Fruit fly (Drosophila melanogaster) whole organism, embryonic: ENCODE measurements around the gene CG43321.

Source experiments
- Awh ChIP-seq: fragments of 200-800 bp; sonication (Bioruptor generic); IDR thresholded peaks from 2 replicates; pipeline ENCODE4, ENCODE4 v1.3.6; 2022; ENCODE audit warnings: missing biosample characterization, missing genetic modification characterization
- CG10959 ChIP-seq: fragments of 200-800 bp; sonication (Bioruptor generic); IDR thresholded peaks from 2 replicates; pipeline ENCODE4 v1.3.6; 2022; ENCODE audit warnings: missing biosample characterization, missing genetic modification characterization
- CG13424 ChIP-seq: fragments of 200-800 bp; sonication (Bioruptor generic); optimal IDR thresholded peaks from 2 replicates; lab custom pipeline; 2019; ENCODE audit warnings: missing biosample characterization, mild to moderate bottlenecking, missing genetic modification characterization, moderate library complexity
- CG14441 ChIP-seq: fragments of 200-800 bp; sonication (Bioruptor generic); IDR thresholded peaks from 2 replicates; pipeline ENCODE4 v1.3.6; 2022; ENCODE audit warnings: missing biosample characterization, missing genetic modification characterization
- CG15269 ChIP-seq: fragments of 200-800 bp; sonication (Bioruptor generic); optimal IDR thresholded peaks from 2 replicates; lab custom pipeline; 2018; ENCODE audit warnings: missing biosample characterization, mild to moderate bottlenecking, missing genetic modification characterization, moderate library complexity
- CG17186 ChIP-seq: fragments of 200-800 bp; sonication (Bioruptor generic); optimal IDR thresholded peaks from 3 replicates; lab custom pipeline; 2017; ENCODE audit warnings: missing biosample characterization, missing genetic modification reagents, missing genetic modification characterization
- CG17802 ChIP-seq: fragments of 200-800 bp; sonication (Bioruptor generic); optimal IDR thresholded peaks from 2 replicates; lab custom pipeline; 2018; ENCODE audit warnings: missing biosample characterization, mild to moderate bottlenecking, missing genetic modification characterization, moderate library complexity
- CG17912 ChIP-seq: fragments of 200-800 bp; sonication (Bioruptor generic); optimal IDR thresholded peaks from 2 replicates; lab custom pipeline; 2018; ENCODE audit warnings: missing biosample characterization, mild to moderate bottlenecking, missing genetic modification characterization
- CG18011 ChIP-seq: fragments of 200-800 bp; sonication (Bioruptor generic); optimal IDR thresholded peaks from 2 replicates; lab custom pipeline; 2017; ENCODE audit warnings: missing biosample characterization, missing genetic modification characterization, mild to moderate bottlenecking, moderate library complexity, missing genotype
- CG3847 ChIP-seq: fragments of 200-800 bp; sonication (Bioruptor generic); IDR thresholded peaks from 2 replicates; pipeline ENCODE4 v1.3.6; 2022; ENCODE audit warnings: missing biosample characterization, missing genetic modification characterization
- CG9437 ChIP-seq: fragments of 200-800 bp; sonication (Bioruptor generic); optimal IDR thresholded peaks from 2 replicates; lab custom pipeline; 2018; ENCODE audit warnings: missing biosample characterization, mild to moderate bottlenecking, missing genetic modification characterization
- CG9876 ChIP-seq: fragments of 200-800 bp; sonication (Bioruptor generic); optimal IDR thresholded peaks from 2 replicates; lab custom pipeline; 2016; ENCODE audit warnings: missing biosample characterization, missing genetic modification characterization
- D19A ChIP-seq: fragments of 200-800 bp; optimal IDR thresholded peaks from 3 replicates; lab custom pipeline; 2019; ENCODE audit warnings: missing biosample characterization, mild to moderate bottlenecking, missing genetic modification characterization, moderate library complexity
- Dref ChIP-seq: fragments of 200-800 bp; sonication (Bioruptor generic); IDR thresholded peaks from 2 replicates; pipeline ENCODE4 v1.3.6; 2022; ENCODE audit warnings: missing biosample characterization, missing genetic modification characterization
- E2f1 ChIP-seq: fragments of 200-800 bp; sonication (Bioruptor generic); IDR thresholded peaks from 2 replicates; pipeline ENCODE4 v1.3.6; 2022; ENCODE audit warnings: missing biosample characterization, missing genetic modification characterization
- Fer2 ChIP-seq: fragments of 200-800 bp; sonication (Bioruptor generic); optimal IDR thresholded peaks from 2 replicates; lab custom pipeline; 2018; ENCODE audit warnings: missing biosample characterization, mild to moderate bottlenecking, missing genetic modification characterization, moderate library complexity
- H15 ChIP-seq: fragments of 200-800 bp; sonication (Bioruptor generic); IDR thresholded peaks from 3 replicates; pipeline ENCODE4 v1.3.6; 2022; ENCODE audit warnings: missing biosample characterization, missing genetic modification characterization
- HmgZ ChIP-seq: fragments of 200-800 bp; sonication (Bioruptor generic); optimal IDR thresholded peaks from 2 replicates; lab custom pipeline; 2018; ENCODE audit warnings: missing biosample characterization, mild to moderate bottlenecking, missing genetic modification characterization
- Hr78 ChIP-seq, 2 experiments: fragments of 200-800 bp in 1 of 2; fragments of >200 bp in 1 of 2; sonication (Bioruptor generic) in 1 of 2; optimal IDR thresholded peaks; 2 replicates each; lab custom pipeline; 2017 to 2019; ENCODE audit warnings: missing biosample characterization in 2 of 2, missing genetic modification characterization in 2 of 2, mild to moderate bottlenecking in 1 of 2, moderate library complexity in 1 of 2
- Max ChIP-seq: fragments of 200-800 bp; sonication (Bioruptor generic); optimal IDR thresholded peaks from 2 replicates; lab custom pipeline; 2016; ENCODE audit warnings: missing biosample characterization, mild to moderate bottlenecking, missing genetic modification characterization
- Myb ChIP-seq: fragments of 200-800 bp; sonication (Bioruptor generic); optimal IDR thresholded peaks from 2 replicates; lab custom pipeline; 2016; ENCODE audit warnings: missing biosample characterization, missing genetic modification characterization
- Nf-YA ChIP-seq: fragments of 200-800 bp; sonication (Bioruptor generic); IDR thresholded peaks from 2 replicates; pipeline ENCODE4 v1.3.6; 2022; ENCODE audit warnings: missing biosample characterization, missing genetic modification characterization
- Rfx ChIP-seq: fragments of 200-800 bp; sonication (Bioruptor generic); IDR thresholded peaks from 2 replicates; pipeline ENCODE4 v1.3.6; 2022; ENCODE audit warnings: missing biosample characterization, missing genetic modification characterization
- abd-A ChIP-seq: fragments of 200-800 bp; sonication (Bioruptor generic); optimal IDR thresholded peaks from 3 replicates; lab custom pipeline; 2019; ENCODE audit warnings: missing biosample characterization, mild to moderate bottlenecking, missing genetic modification characterization, moderate library complexity
- ac ChIP-seq: fragments of 200-800 bp; sonication (Bioruptor generic); optimal IDR thresholded peaks from 3 replicates; lab custom pipeline; 2017; ENCODE audit warnings: missing biosample characterization, mild to moderate bottlenecking, missing genetic modification characterization
- amos ChIP-seq: fragments of 200-800 bp; sonication (Bioruptor generic); IDR thresholded peaks from 2 replicates; pipeline ENCODE4 v1.3.6; 2022; ENCODE audit warnings: missing biosample characterization, missing genetic modification characterization; ENCODE audit not compliant: partially characterized antibody
- az2 ChIP-seq: fragments of 200-800 bp; sonication (Bioruptor generic); optimal IDR thresholded peaks from 3 replicates; lab custom pipeline; 2016; ENCODE audit warnings: missing biosample characterization, missing genetic modification characterization
- da ChIP-seq: fragments of 200-800 bp; sonication (Bioruptor generic); optimal IDR thresholded peaks from 2 replicates; lab custom pipeline; 2016; ENCODE audit warnings: missing biosample characterization, missing genetic modification characterization
- dmrt99B ChIP-seq: fragments of 200-800 bp; sonication (Bioruptor generic); optimal IDR thresholded peaks from 2 replicates; lab custom pipeline; 2018; ENCODE audit warnings: missing biosample characterization, mild to moderate bottlenecking, missing genetic modification characterization, moderate library complexity
- esg ChIP-seq: fragments of 200-800 bp; sonication (Bioruptor generic); conservative IDR thresholded peaks from 2 replicates; pipeline ENCODE4 v1.3.6; 2022; ENCODE audit warnings: missing biosample characterization, missing genetic modification characterization
- ftz-f1 ChIP-seq: fragments of 200-800 bp; sonication (Bioruptor generic); optimal IDR thresholded peaks from 2 replicates; lab custom pipeline; 2016; ENCODE audit warnings: missing biosample characterization, missing genetic modification characterization
- fu2 ChIP-seq: fragments of 200-800 bp; sonication (Bioruptor generic); optimal IDR thresholded peaks from 2 replicates; lab custom pipeline; 2016; ENCODE audit warnings: missing biosample characterization, missing genetic modification characterization
- insv ChIP-seq, 2 experiments: fragments of 200-800 bp; sonication (Bioruptor generic); optimal IDR thresholded peaks; 3 replicates each; lab custom pipeline; 2016 to 2018; ENCODE audit warnings: missing biosample characterization in 2 of 2, missing genetic modification characterization in 2 of 2
- ken ChIP-seq: fragments of 200-800 bp; sonication (Bioruptor generic); IDR thresholded peaks from 3 replicates; pipeline ENCODE4 v1.3.6; 2022; ENCODE audit warnings: missing biosample characterization, missing genetic modification characterization
- kni ChIP-seq: fragments of 200-800 bp; sonication (Bioruptor generic); optimal IDR thresholded peaks from 3 replicates; lab custom pipeline; 2017; ENCODE audit warnings: mild to moderate bottlenecking, missing biosample characterization, missing genetic modification reagents, missing genetic modification characterization
- lola ChIP-seq, 3 experiments: fragments of >200 bp in 2 of 3; fragments of 200-800 bp in 1 of 3; sonication (Bioruptor generic) in 1 of 3; optimal IDR thresholded peaks; 2 replicates each; lab custom pipeline; 2017 to 2019; ENCODE audit warnings: missing biosample characterization in 3 of 3, missing genetic modification characterization in 3 of 3, mild to moderate bottlenecking in 1 of 3, moderate library complexity in 1 of 3
- mld ChIP-seq: fragments of 200-800 bp; sonication (Bioruptor generic); IDR thresholded peaks from 3 replicates; pipeline ENCODE4 v1.3.6; 2022; ENCODE audit warnings: missing biosample characterization, missing genetic modification characterization; ENCODE audit not compliant: partially characterized antibody
- nom ChIP-seq: fragments of 200-800 bp; sonication (Bioruptor generic); optimal IDR thresholded peaks from 2 replicates; lab custom pipeline; 2017; ENCODE audit warnings: missing biosample characterization, missing genetic modification characterization, mild to moderate bottlenecking, moderate library complexity, missing genetic modification reagents
- odd ChIP-seq: fragments of 200-800 bp; sonication (Bioruptor generic); optimal IDR thresholded peaks from 2 replicates; lab custom pipeline; 2017; ENCODE audit warnings: missing biosample characterization, mild to moderate bottlenecking, missing genetic modification characterization
- org-1 ChIP-seq: fragments of 200-800 bp; sonication (Bioruptor generic); optimal IDR thresholded peaks from 2 replicates; lab custom pipeline; 2017; ENCODE audit warnings: missing biosample characterization, missing genetic modification characterization
- pan ChIP-seq, 4 experiments: fragments of >200 bp in 3 of 4; fragments of 200-800 bp in 1 of 4; sonication (Bioruptor generic) in 1 of 4; optimal IDR thresholded peaks in 3 of 4; IDR thresholded peaks in 1 of 4; 2 replicates each; pipeline versions ENCODE4 v1.3.6 to Lab custom; 2017 to 2022; ENCODE audit warnings: missing biosample characterization in 2 of 4, missing genetic modification characterization in 2 of 4, mixed read lengths in 1 of 4
- pzg ChIP-seq: fragments of 200-800 bp; sonication (Bioruptor generic); optimal IDR thresholded peaks from 3 replicates; lab custom pipeline; 2018; ENCODE audit warnings: missing biosample characterization, mild to moderate bottlenecking, missing genetic modification characterization, moderate library complexity
- row ChIP-seq: fragments of 200-800 bp; sonication (Bioruptor generic); IDR thresholded peaks from 3 replicates; pipeline ENCODE4 v1.3.6; 2022; ENCODE audit warnings: missing biosample characterization, missing genetic modification characterization
- sens ChIP-seq: fragments of 200-800 bp; sonication (Bioruptor generic); peaks from one replicate; lab custom pipeline; 2016; ENCODE audit warnings: missing biosample characterization, missing genetic modification characterization
- sob ChIP-seq: fragments of 200-800 bp; sonication (Bioruptor generic); IDR thresholded peaks from 2 replicates; pipeline ENCODE4 v1.3.6; 2022; ENCODE audit warnings: missing biosample characterization, missing genetic modification characterization
- stwl ChIP-seq: fragments of 200-800 bp; sonication (Bioruptor generic); optimal IDR thresholded peaks from 3 replicates; lab custom pipeline; 2018; ENCODE audit warnings: missing biosample characterization, mild to moderate bottlenecking, missing genetic modification characterization, moderate library complexity
- tin ChIP-seq: fragments of 200-800 bp; sonication (Bioruptor generic); optimal IDR thresholded peaks from 3 replicates; lab custom pipeline; 2016; ENCODE audit warnings: missing biosample characterization, missing genetic modification characterization
- trh ChIP-seq: fragments of 200-800 bp; sonication (Bioruptor generic); optimal IDR thresholded peaks from 2 replicates; lab custom pipeline; 2016; ENCODE audit warnings: missing biosample characterization, missing genetic modification characterization
- twi ChIP-seq: fragments of 200-800 bp; optimal IDR thresholded peaks from 2 replicates; lab custom pipeline; 2019; ENCODE audit warnings: missing biosample characterization, mild to moderate bottlenecking, missing genetic modification characterization, moderate library complexity
- wdn ChIP-seq: fragments of 200-800 bp; sonication (Bioruptor generic); IDR thresholded peaks from 2 replicates; pipeline ENCODE4 v1.3.6; 2022; ENCODE audit warnings: missing biosample characterization, missing genetic modification characterization

CG43321 gene

dm6 chr2L:7039342-7039684, 27.3 kb downstream of the CG43321 start (continued):
- TF ChIP-seq D19A (peak; percentile 40), da (GFP tag; lab: Kevin White, UChicago) (no peak), lola (GFP tag; optimal IDR thresholded peaks at IDR 0.05; lab: Kevin White, UChicago) (peak in 1 of 3 experiments; percentile 41), amos (no peak), dmrt99B (tag; lab: Kevin White, UChicago) (peak; percentile 69), wdn (peak; percentile 36; the same call in 1 of the 2 replicates), ac (GFP tag; lab: Kevin White, UChicago) (no peak), CG17186 (no peak), twi (no peak), CG17912 (GFP tag; lab: Kevin White, UChicago) (no peak), Dref (GFP tag; lab: Robert Waterston, UW) (no peak), Rfx (GFP tag; lab: Robert Waterston, UW) (peak; percentile 70), ftz-f1 (GFP tag; lab: Kevin White, UChicago) (no peak), tin (GFP tag; lab: Kevin White, UChicago) (peak; percentile 61), Hr78 (GFP tag; optimal IDR thresholded peaks at IDR 0.05; lab: Kevin White, UChicago) (no peak), insv (GFP tag; optimal IDR thresholded peaks at IDR 0.05; lab: Kevin White, UChicago) (no peak), az2 (GFP tag; lab: Kevin White, UChicago) (peak; percentile 41), sob (GFP tag; lab: Robert Waterston, UW) (peak; percentile 60; the same call in 1 of the 2 replicates), HmgZ (tag; lab: Kevin White, UChicago) (peak; percentile 49), trh (GFP tag; lab: Kevin White, UChicago) (no peak), CG15269 (tag; lab: Kevin White, UChicago) (peak; percentile 62), CG9437 (GFP tag; lab: Kevin White, UChicago) (peak; percentile 41), ken (GFP tag; lab: Robert Waterston, UW) (0 out of 3 replicates have a peak, but pooled peaks have one; percentile 44), H15 (GFP tag; lab: Robert Waterston, UW) (no peak; the same call in 2 of the 3 replicates), mld (GFP tag; lab: Robert Waterston, UW) (no peak), nom (GFP tag; lab: Kevin White, UChicago) (no peak), Max (no peak), kni (GFP tag; lab: Kevin White, UChicago) (no peak), fu2 (GFP tag; lab: Kevin White, UChicago) (no peak), Nf-YA (peak; percentile 49), sens (GFP tag; lab: Kevin White, UChicago) (peak; percentile 89), stwl (tag; lab: Kevin White, UChicago) (no peak), org-1 (GFP tag; lab: Kevin White, UChicago) (peak; percentile 47), esg (GFP tag; lab: Robert Waterston, UW) (peak; percentile 51), Awh (GFP tag; lab: Robert Waterston, UW) (0 out of 2 replicates have a peak, but pooled peaks have one; percentile 31), CG9876 (no peak), CG17802 (tag; lab: Kevin White, UChicago) (no peak), CG18011 (GFP tag; lab: Kevin White, UChicago) (peak; percentile 29), CG10959 (GFP tag; lab: Robert Waterston, UW) (0 out of 2 replicates have a peak, but pooled peaks have one; percentile 35), CG14441 (GFP tag; lab: Robert Waterston, UW) (peak; percentile 59), CG13424 (tag; lab: Kevin White, UChicago) (peak; percentile 61), pzg (GFP tag; lab: Kevin White, UChicago) (no peak), Fer2 (tag; lab: Kevin White, UChicago) (no peak), odd (GFP tag; lab: Kevin White, UChicago) (peak; percentile 19), row (peak; percentile 72), Myb (GFP tag; lab: Kevin White, UChicago) (peak; percentile 45), CG3847 (peak; percentile 38; the same call in 1 of the 2 replicates), pan (optimal IDR thresholded peaks at IDR 0.05; lab: Kevin White, UChicago) (no peak), pan (GFP tag; optimal IDR thresholded peaks at IDR 0.05 in 1 of 2, IDR thresholded peaks at IDR 0.05 in 1 of 2) (peak in 1 of 2 experiments; percentile 67), E2f1 (GFP tag; lab: Robert Waterston, UW) (peak; percentile 59; the same call in 1 of the 2 replicates), abd-A (no peak)
